Fruit fly (Drosophila melanogaster): ENCODE results near the gene CG11656.

The CG11656 gene

dm6 chr3R:13015811-13016766 is 6.4 kb downstream of the CG11656 start (continued):
- TF ChIP-seq CG6765 (GFP tag; optimal IDR thresholded peaks at IDR 0.05) (no peak), tap (tag; optimal IDR thresholded peaks at IDR 0.05) (no peak), CG4854 (GFP tag; optimal IDR thresholded peaks at IDR 0.05) (no peak), twi (tag; optimal IDR thresholded peaks at IDR 0.05) (no peak), E2f2 (GFP tag; IDR thresholded peaks at IDR 0.05) (peak; percentile 16; the same call in 1 of the 2 replicates), emc (GFP tag; optimal IDR thresholded peaks at IDR 0.05) (no peak), fru (optimal IDR thresholded peaks at IDR 0.05) (no peak), CG18476 (GFP tag; optimal IDR thresholded peaks at IDR 0.05) (no peak), gce (GFP tag; IDR thresholded peaks at IDR 0.05) (no peak), CG9727 (GFP tag; optimal IDR thresholded peaks at IDR 0.05) (no peak), cas (GFP tag; IDR thresholded peaks at IDR 0.05) (no peak), tgo (GFP tag; IDR thresholded peaks at IDR 0.05) (no peak), sug (tag; optimal IDR thresholded peaks at IDR 0.05) (peak; percentile 48), rib (GFP tag; IDR thresholded peaks at IDR 0.05) (peak; percentile 34; the same call in 1 of the 2 replicates), row (GFP tag; IDR thresholded peaks at IDR 0.05) (peak; percentile 73), Adf1 (GFP tag; IDR thresholded peaks at IDR 0.05) (peak; percentile 53), CG13894 (tag; optimal IDR thresholded peaks at IDR 0.05) (no peak), CG32772 (GFP tag; IDR thresholded peaks at IDR 0.05) (peak; percentile 32; the same call in 1 of the 2 replicates), Ssrp (tag; optimal IDR thresholded peaks at IDR 0.05) (no peak), btn (GFP tag; optimal IDR thresholded peaks at IDR 0.05) (no peak), az2 (GFP tag; optimal IDR thresholded peaks at IDR 0.05) (no peak), chinmo (GFP tag; IDR thresholded peaks at IDR 0.05; ENCODE audit: partially characterized antibody) (peak; percentile 64; the same call in 2 of the 4 replicates), CG3838 (GFP tag; optimal IDR thresholded peaks at IDR 0.05) (peak; percentile 3), Atf-2 (GFP tag; optimal IDR thresholded peaks at IDR 0.05) (no peak), CG12744 (GFP tag; optimal IDR thresholded peaks at IDR 0.05) (no peak), CG11456 (GFP tag; IDR thresholded peaks at IDR 0.05) (no peak), NFAT (GFP tag; IDR thresholded peaks at IDR 0.05) (no peak), CG4617 (GFP tag; optimal IDR thresholded peaks at IDR 0.05; ENCODE audit: borderline replicate concordance) (no peak), chm (GFP tag; IDR thresholded peaks at IDR 0.05) (no peak), CG7745 (tag; optimal IDR thresholded peaks at IDR 0.05) (no peak), dmrt11E (tag; optimal IDR thresholded peaks at IDR 0.05) (peak; percentile 13), so (GFP tag; IDR thresholded peaks at IDR 0.05) (0 out of 3 replicates have a peak, but pooled peaks have one; percentile 7), CG17385 (GFP tag; optimal IDR thresholded peaks at IDR 0.05) (peak; percentile 1), Taf1 (GFP tag; IDR thresholded peaks at IDR 0.05) (no peak), Bgb (GFP tag; IDR thresholded peaks at IDR 0.05; ENCODE audit: partially characterized antibody) (no peak), Jarid2 (GFP tag; optimal IDR thresholded peaks at IDR 0.05) (no peak), tin (GFP tag; optimal IDR thresholded peaks at IDR 0.05) (no peak), da (GFP tag; optimal IDR thresholded peaks at IDR 0.05) (no peak), jumu (GFP tag; optimal IDR thresholded peaks at IDR 0.05) (no peak), CG42726 (GFP tag; IDR thresholded peaks at IDR 0.05; ENCODE audit: partially characterized antibody) (no peak), Oaz (GFP tag; IDR thresholded peaks at IDR 0.05) (no peak), Six4 (GFP tag; optimal IDR thresholded peaks at IDR 0.05) (no peak), CG9817 (tag; optimal IDR thresholded peaks at IDR 0.05) (no peak), bcd (GFP tag; optimal IDR thresholded peaks at IDR 0.05) (peak; percentile 0), CG6683 (GFP tag; optimal IDR thresholded peaks at IDR 0.05) (no peak), D19B (GFP tag; optimal IDR thresholded peaks at IDR 0.05) (no peak), NC2β (GFP tag; optimal IDR thresholded peaks at IDR 0.05) (no peak), CG12071 (GFP tag; optimal IDR thresholded peaks at IDR 0.05) (no peak), CG15073 (GFP tag; optimal IDR thresholded peaks at IDR 0.05) (no peak), pros (GFP tag; optimal IDR thresholded peaks at IDR 0.05) (no peak)

All from whole organism, embryonic.